Fruit fly (Drosophila melanogaster): ENCODE results near the gene CG15019.

DNA sequence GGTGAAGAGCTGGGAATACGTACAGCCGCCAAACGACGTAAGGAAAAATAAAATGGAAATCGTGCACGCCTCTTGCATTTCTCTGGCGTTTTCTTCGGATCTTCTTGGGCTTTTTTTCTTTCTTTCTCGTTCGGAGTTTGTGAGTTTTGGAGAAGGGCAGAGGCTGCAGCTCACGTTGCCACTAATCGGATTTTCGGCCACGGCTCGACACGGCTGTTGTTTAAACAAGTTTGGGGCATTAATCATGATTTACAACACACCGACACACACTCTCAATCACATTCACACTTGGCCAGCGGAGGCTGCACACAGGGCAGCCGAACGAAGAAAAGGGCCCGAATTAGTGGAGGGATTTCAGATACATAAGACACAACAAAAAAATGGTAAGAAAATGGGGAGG, 9.5 kb downstream of the CG15019 start:
- TF ChIP-seq dsf (GFP tag; optimal IDR thresholded peaks at IDR 0.05; ENCODE audit: borderline replicate concordance) (no peak), fru (GFP tag; optimal IDR thresholded peaks at IDR 0.05) (no peak), Myc (optimal IDR thresholded peaks at IDR 0.05) (no peak), CG9705 (GFP tag; optimal IDR thresholded peaks at IDR 0.05) (no peak)

Data from whole organism, wandering third instar larva.